Fruit fly (Drosophila melanogaster): Measurements from ENCODE around the gene RecQ5.

Gene RecQ5

DNA sequence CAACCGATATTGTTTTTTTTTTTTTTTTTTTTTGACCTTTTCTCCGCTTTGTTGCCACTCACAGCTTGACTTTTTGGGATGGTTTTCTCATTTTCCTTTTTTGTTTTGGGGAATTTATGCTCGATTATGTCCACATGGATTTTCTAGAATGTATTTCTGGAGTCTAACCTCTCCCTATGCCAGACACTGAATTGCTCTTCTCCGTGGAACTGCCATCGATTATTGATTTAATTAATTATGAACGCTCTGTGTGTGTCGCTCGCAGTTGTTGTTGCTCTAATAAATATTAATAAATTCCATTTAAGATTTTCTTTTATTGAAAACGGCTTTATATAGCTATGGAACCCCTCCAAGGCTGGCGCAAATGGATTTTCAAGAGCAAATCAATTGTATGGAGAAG lies 23.8 kb upstream of the RecQ5 start:
- no peak for TF ChIP-seq CG17801 (GFP tag; optimal IDR thresholded peaks at IDR 0.05; ENCODE audit: partially characterized antibody)

DNA sequence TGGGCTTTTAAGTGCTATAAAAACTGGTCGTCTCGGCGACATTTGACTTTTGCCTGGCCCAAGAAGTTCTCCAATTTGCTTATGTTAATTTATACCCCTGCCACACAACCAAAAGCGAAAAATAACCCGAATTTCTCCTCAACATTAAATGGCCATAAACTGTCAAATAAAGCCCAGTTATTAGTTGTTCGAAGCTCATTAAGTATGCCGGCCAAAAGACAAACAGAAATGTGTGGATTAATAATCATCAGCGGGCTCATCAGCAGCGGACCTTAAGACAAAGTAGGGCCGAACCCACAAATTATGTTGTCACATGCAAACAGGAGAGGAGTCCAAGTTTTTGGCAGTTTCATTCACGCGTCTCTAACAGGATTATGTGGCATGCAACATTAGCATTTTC lies 23.3 kb upstream of the RecQ5 start:
- no peak for TF ChIP-seq CG17801 (GFP tag; optimal IDR thresholded peaks at IDR 0.05; ENCODE audit: partially characterized antibody)

DNA sequence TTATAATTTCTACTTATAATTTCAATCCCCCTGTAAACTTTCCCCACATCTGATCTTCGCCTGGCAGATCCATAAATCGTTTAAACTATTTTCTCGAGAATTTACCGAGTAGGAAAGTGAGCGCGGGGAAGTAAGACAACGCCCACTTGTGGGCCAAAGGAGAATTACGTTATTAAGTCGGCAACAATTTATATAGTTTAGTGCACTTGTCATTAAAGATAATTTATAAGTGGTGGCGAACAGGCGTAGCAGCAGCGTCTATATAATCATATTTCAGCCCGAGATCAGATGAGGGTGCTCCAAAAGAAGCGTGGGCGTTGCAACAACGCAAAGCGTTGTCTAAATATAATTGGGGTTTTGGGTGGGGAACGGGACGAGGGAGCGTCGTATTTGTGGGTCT lies 22.9 kb upstream of the RecQ5 start:
- TF ChIP-seq CG17801 (GFP tag; optimal IDR thresholded peaks at IDR 0.05; ENCODE audit: partially characterized antibody) = no peak

DNA sequence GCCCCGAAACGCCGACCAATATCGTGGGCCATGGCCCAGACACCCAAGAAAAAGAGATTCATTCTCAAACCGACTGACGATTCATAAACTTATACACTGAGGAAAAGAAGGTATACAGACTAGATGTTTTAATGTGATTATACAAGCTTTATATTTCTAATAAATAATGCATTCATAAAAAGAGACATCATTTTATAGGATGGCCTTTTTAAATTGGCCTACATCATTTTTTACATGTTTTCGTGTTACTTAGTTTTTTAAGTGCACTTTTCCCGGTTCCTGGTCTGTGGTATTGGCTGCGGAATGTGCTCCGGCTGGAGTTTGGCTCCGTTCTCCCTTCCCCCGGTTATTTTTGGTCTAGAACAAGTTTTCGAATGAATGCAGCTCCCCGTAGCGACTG lies 20.7 kb upstream of the RecQ5 start:
- no peak for TF ChIP-seq CG17801 (GFP tag; optimal IDR thresholded peaks at IDR 0.05; ENCODE audit: partially characterized antibody)

DNA sequence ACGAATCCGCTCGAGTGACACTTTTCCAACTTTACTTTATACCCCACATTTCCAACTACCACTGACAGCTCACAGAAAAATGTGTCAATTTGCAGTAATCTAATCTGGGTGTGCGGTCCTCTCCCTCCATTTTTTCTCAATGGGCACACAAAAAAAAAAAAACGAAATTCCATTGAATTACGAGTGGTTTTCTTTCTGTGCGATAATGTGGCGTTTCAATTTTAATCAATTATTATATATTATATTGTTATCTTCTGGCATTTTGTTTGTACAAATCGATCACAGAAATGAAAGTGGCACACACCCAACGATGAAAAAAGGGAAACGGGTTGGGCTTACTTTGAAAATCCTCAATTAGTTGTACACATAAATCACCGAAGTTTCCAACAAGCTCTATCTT lies 18.5 kb upstream of the RecQ5 start:
- TF ChIP-seq CG17801 (GFP tag; optimal IDR thresholded peaks at IDR 0.05; ENCODE audit: partially characterized antibody) = no peak

DNA sequence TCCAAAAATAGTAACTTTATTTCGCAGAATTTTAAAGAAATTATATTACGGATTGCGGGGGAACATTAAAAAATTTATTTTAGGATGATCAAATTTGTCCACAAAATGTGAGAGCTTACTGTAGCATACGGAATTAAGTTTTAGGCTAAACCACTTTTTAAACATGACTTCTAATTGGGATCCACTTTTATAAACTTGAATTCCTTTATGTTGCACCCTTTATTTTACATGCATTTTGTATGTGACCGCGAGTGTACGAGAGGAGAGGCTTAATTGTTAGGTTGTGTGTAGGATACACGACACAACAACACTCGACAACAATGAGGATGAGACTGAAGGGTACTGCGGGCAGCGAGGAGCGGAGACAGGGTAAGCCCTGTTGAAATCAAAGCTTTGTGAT lies 17.0 kb upstream of the RecQ5 start:
- TF ChIP-seq CG17801 (GFP tag; optimal IDR thresholded peaks at IDR 0.05; ENCODE audit: partially characterized antibody) = no peak

DNA sequence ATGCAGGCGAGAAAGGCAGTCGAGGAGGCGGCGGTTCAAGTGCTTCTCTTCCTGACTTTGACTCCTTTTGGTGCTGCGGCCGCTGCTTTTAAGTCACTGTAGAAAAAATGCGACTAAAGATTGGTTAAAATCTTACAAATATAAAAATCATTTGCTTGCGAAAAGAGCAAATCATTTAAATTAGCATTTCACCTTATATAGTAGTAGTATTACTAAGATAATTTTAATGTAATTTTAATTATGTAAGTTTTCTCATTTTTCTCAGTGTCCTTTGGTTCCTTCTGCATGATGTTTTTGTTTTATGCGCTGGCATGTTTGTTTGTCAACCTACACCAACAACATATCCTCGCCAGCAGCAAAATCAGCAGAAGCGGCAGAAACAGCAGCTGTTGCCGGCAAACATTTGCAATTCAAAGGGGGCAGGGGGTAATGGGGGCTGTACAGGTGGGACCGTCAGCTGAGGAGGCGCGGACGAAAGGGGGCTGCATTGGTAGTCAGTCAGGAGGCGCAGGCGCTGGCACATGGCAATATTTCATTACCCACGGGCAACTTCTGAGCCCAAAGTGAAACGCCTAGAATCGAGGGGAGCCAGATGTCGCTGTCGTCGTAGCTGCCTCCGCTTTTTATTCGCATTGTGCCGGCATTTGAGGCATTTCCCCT lies 15.5 kb upstream of the RecQ5 start:
- TF ChIP-seq CG17801 (GFP tag; optimal IDR thresholded peaks at IDR 0.05; ENCODE audit: partially characterized antibody) = no peak

DNA sequence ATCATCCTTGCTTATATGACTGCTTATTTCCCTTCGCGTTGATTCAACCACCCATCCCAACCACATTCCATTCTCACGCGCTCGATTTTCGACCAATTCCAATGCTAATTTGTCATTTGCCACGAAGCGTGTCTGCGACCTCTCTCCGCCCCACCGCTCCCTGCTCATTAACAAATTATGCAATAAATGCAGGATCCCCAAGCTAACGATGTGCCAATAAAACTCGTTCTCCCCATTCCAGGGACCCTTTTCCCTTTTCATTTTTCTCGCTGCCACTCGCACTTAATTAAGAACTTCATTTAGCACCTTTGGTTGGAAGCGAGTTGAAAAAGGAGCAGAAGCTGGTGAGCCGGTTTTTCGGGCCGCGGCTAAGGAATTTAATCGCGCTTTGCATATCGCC lies 14.1 kb upstream of the RecQ5 start:
- no peak for TF ChIP-seq CG17801 (GFP tag; optimal IDR thresholded peaks at IDR 0.05; ENCODE audit: partially characterized antibody)

DNA sequence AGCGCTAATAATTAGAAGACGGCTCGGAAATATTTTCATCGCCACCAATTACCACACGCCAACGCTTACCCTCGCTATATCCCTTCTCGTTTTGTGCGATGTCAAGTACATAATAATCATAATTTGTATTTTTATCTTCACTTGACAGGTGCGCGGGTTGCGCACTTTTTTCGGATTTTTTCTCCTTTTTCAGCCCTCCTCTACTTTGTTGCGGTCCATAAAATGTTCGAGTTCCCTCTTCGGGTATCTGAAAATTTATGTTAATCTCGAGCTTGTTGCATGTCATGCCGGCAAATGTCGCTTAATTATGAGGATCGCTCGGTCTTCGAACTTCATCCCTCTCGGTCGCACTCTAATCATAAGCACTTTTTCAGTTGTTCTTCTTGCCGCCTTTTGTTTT lies 13.2 kb upstream of the RecQ5 start:
- TF ChIP-seq CG17801 (GFP tag; optimal IDR thresholded peaks at IDR 0.05; ENCODE audit: partially characterized antibody) = no peak

DNA sequence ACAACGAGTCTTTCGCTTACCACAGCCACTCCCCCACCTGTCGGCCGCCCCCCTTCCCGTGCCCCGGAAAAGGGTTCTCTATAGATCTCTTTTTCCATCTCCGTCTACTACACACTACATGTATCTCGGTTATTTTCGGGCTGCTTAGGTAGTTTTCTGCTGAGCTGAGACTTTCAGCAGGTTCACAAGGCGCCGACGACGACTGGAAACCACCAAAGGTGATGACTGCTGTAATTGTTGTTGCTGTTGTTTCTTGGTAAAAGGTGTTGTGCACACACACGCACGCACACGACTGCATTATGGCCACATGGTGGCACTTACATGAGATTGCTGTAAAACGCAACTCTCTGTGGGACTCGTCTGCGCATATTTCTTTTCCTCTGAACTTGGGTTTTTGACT lies 11.8 kb upstream of the RecQ5 start:
- no peak for TF ChIP-seq CG17801 (GFP tag; optimal IDR thresholded peaks at IDR 0.05; ENCODE audit: partially characterized antibody)

DNA sequence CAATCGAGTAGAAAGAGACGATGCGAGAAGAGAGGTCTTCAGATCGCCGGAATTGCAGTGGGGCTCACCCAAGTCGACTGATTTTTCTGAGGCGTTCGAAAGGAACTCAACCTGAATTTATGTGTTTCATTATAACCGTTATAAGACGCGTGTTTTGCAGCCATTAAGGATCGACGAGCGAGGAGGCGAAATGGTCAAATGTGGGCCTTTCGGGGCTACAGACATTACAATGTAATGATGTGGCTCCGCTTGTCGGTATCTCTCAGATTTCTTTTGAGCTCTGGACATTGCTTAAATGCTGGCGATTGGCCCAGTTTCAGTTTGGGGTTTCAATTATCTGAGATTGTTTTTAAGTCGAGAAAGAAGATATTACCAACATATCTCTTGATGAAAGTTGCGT lies 10.9 kb upstream of the RecQ5 start:
- no peak for TF ChIP-seq CG17801 (GFP tag; optimal IDR thresholded peaks at IDR 0.05; ENCODE audit: partially characterized antibody)

DNA sequence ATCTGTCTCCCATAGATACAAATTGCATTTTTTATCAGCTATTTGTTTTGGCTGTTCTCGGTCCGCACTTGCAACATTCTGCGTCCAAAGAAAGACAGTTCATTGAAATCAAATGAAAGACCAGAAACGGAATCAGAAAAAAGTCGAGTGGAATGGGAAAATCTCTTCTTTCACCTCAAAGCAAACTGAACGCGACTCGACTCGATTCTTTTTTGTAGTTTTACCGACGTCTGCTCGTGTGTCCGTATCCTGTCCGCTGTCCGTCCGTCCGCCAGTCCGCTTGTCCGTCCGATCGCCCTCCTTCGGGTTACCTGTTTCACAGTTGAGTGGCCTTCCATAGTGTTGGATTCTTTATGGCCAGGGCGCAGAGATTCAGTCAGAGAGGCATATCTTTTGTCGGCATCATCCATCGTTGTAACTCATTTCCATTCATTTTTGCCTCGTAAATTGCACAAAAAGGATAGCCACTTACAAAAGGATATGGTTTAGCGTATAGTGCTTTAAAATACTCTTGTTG lies 10.2 kb upstream of the RecQ5 start:
- TF ChIP-seq CG17801 (GFP tag; optimal IDR thresholded peaks at IDR 0.05; ENCODE audit: partially characterized antibody) = no peak

DNA sequence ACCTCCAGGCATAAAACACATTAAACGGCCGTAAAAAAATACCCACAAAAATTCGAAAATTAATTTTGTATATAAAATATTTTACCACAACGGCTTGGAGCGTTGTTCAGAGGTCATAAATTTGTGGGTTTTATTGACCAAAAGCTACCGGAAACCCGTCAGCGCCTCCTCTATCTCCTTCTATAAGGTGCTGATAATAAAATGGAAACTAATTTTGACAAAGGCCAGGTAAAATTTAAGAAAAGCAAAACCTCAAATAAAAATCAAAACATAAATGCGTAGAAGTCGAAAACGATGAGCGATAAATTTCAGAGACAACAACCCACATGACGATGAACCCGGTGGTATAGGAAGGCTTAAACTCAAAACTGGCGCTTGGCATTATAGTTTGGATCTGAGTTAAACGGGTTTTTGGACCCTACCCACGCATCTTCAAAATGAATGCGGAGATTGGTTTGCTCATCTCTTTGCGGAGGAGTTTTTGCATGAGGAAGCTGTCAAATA lies 9.0 kb upstream of the RecQ5 start:
- TF ChIP-seq CG17801 (GFP tag; optimal IDR thresholded peaks at IDR 0.05; ENCODE audit: partially characterized antibody) = no peak

DNA sequence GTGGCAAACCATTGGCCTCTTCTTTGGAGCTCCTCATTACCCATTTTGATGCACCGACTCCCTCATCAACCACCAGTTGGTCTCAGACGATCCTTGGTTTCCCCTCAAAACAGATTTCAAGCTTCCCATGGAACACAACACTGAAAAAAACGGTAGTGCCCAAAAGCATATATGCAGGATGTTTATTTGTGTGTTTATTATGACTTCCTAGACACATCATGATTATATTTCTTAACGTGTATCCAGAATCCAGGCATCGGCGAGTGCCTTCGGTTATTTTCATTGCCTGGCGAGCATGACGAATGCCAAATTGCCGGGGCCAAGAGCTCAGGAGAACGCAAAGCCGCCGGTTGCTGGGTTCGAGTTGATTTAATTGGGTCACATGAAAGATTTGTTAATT lies 7.9 kb upstream of the RecQ5 start:
- TF ChIP-seq CG17801 (GFP tag; optimal IDR thresholded peaks at IDR 0.05; ENCODE audit: partially characterized antibody) = no peak

DNA sequence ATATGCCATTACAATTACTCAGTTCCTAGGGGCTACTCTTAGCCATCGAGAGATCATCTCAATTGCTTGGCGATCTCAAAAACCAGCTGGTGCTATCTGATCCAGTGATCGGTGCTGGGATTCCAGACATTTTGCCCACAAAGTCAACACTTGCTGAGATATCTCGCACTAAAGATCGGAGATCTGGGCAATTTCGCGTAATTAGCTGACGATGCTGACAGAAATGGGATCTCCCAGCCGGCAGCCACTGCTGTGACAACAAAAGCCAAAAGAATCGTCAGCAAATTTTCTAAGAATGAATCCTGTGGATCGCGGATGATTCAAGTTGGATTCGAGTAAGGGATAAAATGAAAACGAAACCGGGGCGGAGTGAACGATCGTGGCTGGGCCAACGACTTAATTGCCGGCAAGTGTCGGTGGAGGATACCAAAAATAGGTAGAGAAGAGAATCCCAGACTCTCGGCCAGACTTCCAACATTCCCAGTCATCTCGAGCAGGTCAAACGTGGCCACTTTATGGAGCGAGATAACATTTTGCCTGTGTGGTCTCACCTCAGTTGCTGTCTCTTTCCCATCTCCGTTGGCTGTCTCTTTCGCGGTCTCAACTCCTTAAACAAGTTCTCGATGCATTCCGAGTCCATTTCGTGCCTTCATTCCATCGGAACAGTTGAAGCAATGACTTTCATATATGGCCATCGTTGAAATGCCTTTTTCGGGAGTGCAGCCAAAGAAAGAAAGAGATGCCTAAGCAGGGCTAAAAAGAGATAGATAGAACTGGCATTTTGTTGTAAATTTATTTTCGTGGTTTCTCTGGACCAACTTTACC lies 6.0 kb upstream of the RecQ5 start:
- no peak for TF ChIP-seq CG17801 (GFP tag; optimal IDR thresholded peaks at IDR 0.05; ENCODE audit: partially characterized antibody)

DNA sequence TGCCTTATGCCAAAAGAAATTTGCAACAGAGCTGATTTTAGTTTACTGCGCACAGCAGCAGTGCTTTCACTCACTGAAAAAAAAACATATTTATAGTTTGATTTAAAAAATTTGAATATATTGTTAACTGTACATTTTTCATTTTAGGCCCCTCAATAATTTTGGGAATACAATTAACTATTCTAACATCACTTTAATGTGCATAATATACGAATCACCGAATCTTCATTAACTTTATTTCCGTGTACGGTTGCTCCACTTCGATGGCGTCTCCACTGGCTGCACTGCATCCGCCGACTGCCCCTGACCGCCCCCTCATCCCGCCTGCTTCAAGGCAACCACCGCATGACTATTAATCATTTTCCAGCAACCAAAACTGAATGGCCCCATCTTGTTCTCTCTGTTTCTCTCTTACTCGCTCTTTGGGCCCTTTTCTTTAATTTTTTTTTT lies 4.9 kb upstream of the RecQ5 start:
- TF ChIP-seq CG17801 (GFP tag; optimal IDR thresholded peaks at IDR 0.05; ENCODE audit: partially characterized antibody) = no peak
